Worm (Caenorhabditis elegans): ENCODE measurements around the gene R07E5.11.

ce11 chrIII:4390421-4390820 lies 24.6 kb downstream of the R07E5.11 start:
- TF ChIP-seq T22C8.4 (GFP tag; IDR thresholded peaks at IDR 0.05): no peak
- TF ChIP-seq ztf-23 (GFP tag; IDR thresholded peaks at IDR 0.05): no peak
- no peak for TF ChIP-seq flt-1 (GFP tag; IDR thresholded peaks at IDR 0.05)
- TF ChIP-seq cog-1 (tag; optimal IDR thresholded peaks at IDR 0.05): no peak
- no peak for TF ChIP-seq ztf-29 (GFP tag; IDR thresholded peaks at IDR 0.05)
- TF ChIP-seq med-1 (GFP tag; optimal IDR thresholded peaks at IDR 0.05; ENCODE audit: insufficient read depth): no peak
